Worm (Caenorhabditis elegans) whole organism, early embryonic: ENCODE results near the gene F10E9.1.
A peak's percentile ranks its signal among the peaks of the same experiment; 100 is the strongest.

Experiments
- B0310.2 ChIP-seq: sonication (generic microtip); optimal IDR thresholded peaks from 2 replicates; lab custom pipeline; 2016; ENCODE audit warnings: mild to moderate bottlenecking, missing genetic modification characterization, missing compliant biosample characterization
- F13C5.2 ChIP-seq: sonication (generic microtip); optimal IDR thresholded peaks from 2 replicates; lab custom pipeline; 2017; ENCODE audit warnings: mild to moderate bottlenecking, missing genetic modification characterization, inconsistent platforms, missing compliant biosample characterization
- aly-1 ChIP-seq: sonication (generic microtip); optimal IDR thresholded peaks from 2 replicates; lab custom pipeline; 2016; ENCODE audit warnings: missing genetic modification characterization, missing compliant biosample characterization
- ama-1 ChIP-seq: fragments of 150-350 bp; optimal IDR thresholded peaks from 2 replicates; lab custom pipeline; 2014
- ceh-13 ChIP-seq: fragments of 200-800 bp; sonication (Bioruptor generic); optimal IDR thresholded peaks from 2 replicates; lab custom pipeline; 2018; ENCODE audit warnings: mild to moderate bottlenecking, missing genetic modification characterization, missing compliant biosample characterization
- ceh-36 ChIP-seq: sonication (generic microtip); optimal IDR thresholded peaks from 2 replicates; lab custom pipeline; 2016; ENCODE audit warnings: missing genetic modification characterization, inconsistent platforms, missing compliant biosample characterization
- ets-7 ChIP-seq: sonication (generic microtip); optimal IDR thresholded peaks from 2 replicates; lab custom pipeline; 2016; ENCODE audit warnings: missing genotype, missing genetic modification characterization, missing compliant biosample characterization
- flt-1 ChIP-seq: fragments of 200-800 bp; sonication (Bioruptor generic); IDR thresholded peaks from 2 replicates; pipeline ENCODE4 v1.3.6; 2022; ENCODE audit warnings: missing genetic modification characterization, missing compliant biosample characterization
- hmbx-1 ChIP-seq: sonication (generic microtip); optimal IDR thresholded peaks from 2 replicates; lab custom pipeline; 2016; ENCODE audit warnings: mild to moderate bottlenecking, missing genetic modification characterization, missing compliant biosample characterization
- hmg-4 ChIP-seq: fragments of 200-800 bp; sonication (Bioruptor generic); optimal IDR thresholded peaks from 2 replicates; lab custom pipeline; 2018; ENCODE audit warnings: mild to moderate bottlenecking, missing genetic modification characterization, missing compliant biosample characterization
- hnd-1 ChIP-seq: sonication (generic microtip); optimal IDR thresholded peaks from 2 replicates; lab custom pipeline; 2016; ENCODE audit warnings: missing genetic modification characterization, missing compliant biosample characterization
- pes-1 ChIP-seq: fragments of 200-800 bp; sonication (Bioruptor generic); IDR thresholded peaks from 2 replicates; pipeline ENCODE4 v1.3.6; 2022; ENCODE audit warnings: missing genetic modification reagents, missing genetic modification characterization, missing compliant biosample characterization
- scrt-1 ChIP-seq: fragments of 200-800 bp; sonication (Bioruptor generic); IDR thresholded peaks from 2 replicates; pipeline ENCODE4 v1.3.6; 2022; ENCODE audit warnings: missing genetic modification characterization, missing compliant biosample characterization
- sea-1 ChIP-seq: fragments of 200-800 bp; sonication (Bioruptor generic); conservative IDR thresholded peaks from 2 replicates; pipeline ENCODE4 v1.3.6; 2022; ENCODE audit warnings: missing genetic modification characterization, missing compliant biosample characterization
- tbx-11 ChIP-seq: fragments of 200-800 bp; sonication (Bioruptor generic); IDR thresholded peaks from 2 replicates; pipeline ENCODE4 v1.3.6; 2022; ENCODE audit warnings: missing genetic modification characterization, missing compliant biosample characterization
- tbx-37 ChIP-seq: fragments of 200-800 bp; sonication (Bioruptor generic); conservative IDR thresholded peaks from 2 replicates; pipeline ENCODE4 v1.3.6; 2022; ENCODE audit warnings: missing genetic modification reagents, missing genetic modification characterization, missing compliant biosample characterization
- tra-4 ChIP-seq: sonication (generic microtip); optimal IDR thresholded peaks from 2 replicates; lab custom pipeline; 2017; ENCODE audit warnings: missing genetic modification characterization, missing compliant biosample characterization

Gene F10E9.1

DNA sequence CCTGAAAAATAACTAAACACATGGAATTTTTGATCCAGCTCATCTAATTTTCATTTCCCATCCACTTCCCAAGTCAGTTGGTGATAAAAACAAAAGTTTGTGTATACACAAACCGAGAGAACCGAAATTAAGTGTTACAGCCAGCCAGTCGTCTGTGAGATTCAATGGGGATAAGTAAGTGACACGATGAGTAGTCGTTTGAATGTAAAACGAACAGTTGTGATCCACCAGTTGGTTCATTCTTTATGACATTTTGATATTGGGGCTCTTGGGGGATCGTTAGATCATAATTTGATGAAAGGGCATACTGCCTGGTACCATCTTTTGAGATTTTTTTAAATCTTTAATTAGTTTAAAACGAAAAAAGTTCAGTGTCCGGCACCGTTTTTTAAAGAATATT lies 36.1 kb upstream of the F10E9.1 start:
- no peak for TF ChIP-seq ceh-36
- no peak for TF ChIP-seq scrt-1 (GFP tag; lab: Robert Waterston, UW)
- no peak for TF ChIP-seq hmg-4 (GFP tag; lab: Kevin White, UChicago)
- no peak for TF ChIP-seq ama-1 (lab: Kevin White, UChicago)
- TF ChIP-seq tbx-37 (GFP tag; lab: Robert Waterston, UW): no peak
- TF ChIP-seq sea-1 (GFP tag; lab: Robert Waterston, UW): no peak
- no peak for TF ChIP-seq pes-1 (GFP tag; lab: Robert Waterston, UW)
- no peak for TF ChIP-seq hnd-1 (tag; lab: Kevin White, UChicago)
- TF ChIP-seq B0310.2: no peak
- no peak for TF ChIP-seq flt-1 (GFP tag; lab: Robert Waterston, UW)
- TF ChIP-seq tra-4: no peak

DNA sequence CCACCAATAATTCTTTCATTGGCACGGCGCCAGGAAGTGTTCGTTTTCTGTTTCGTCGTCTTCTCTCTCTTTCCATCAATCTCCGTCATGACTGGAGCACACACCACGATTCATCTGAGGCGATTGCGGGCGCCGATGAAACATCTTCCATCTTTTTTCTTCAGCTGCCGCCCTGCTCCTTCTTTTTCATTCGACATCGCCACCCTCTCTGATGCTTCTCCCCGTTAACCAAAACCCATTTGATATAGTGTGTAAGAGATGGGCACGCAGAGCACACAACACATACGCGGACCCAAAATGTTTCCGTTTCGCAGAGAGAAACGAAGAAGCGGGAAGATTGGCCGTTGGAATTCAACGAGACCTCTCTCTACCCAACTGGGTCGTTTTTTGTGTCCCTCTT lies 35.4 kb upstream of the F10E9.1 start:
- no peak for TF ChIP-seq scrt-1 (GFP tag; lab: Robert Waterston, UW)
- TF ChIP-seq ama-1 (lab: Kevin White, UChicago): no peak
- no peak for TF ChIP-seq ets-7
- peak; percentile 38 for TF ChIP-seq hmg-4 (GFP tag; lab: Kevin White, UChicago)

DNA sequence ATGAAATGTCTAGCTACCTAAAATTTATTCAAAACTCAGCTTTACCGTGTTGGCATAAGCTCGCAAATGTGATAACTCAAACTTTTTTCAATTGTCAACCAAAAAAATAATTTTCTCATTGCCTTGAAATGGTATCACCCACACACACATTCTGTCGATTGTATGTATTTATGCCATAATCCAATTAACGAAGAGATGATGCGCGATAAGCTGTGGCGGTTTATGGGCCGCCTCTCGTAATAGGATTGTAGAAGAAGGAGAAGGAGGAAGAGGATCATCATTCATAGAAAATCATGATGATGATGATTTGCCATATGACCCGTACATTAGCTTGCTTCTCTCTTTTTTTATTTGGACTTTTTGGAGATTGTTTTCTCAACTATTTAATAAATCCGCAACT lies 33.8 kb upstream of the F10E9.1 start:
- no peak for TF ChIP-seq ceh-13 (GFP tag; lab: Kevin White, UChicago)
- TF ChIP-seq ceh-36: no peak
- no peak for TF ChIP-seq tbx-37 (GFP tag; lab: Robert Waterston, UW)
- TF ChIP-seq scrt-1 (GFP tag; lab: Robert Waterston, UW): no peak
- no peak for TF ChIP-seq aly-1
- no peak for TF ChIP-seq tbx-11 (GFP tag; lab: Robert Waterston, UW)
- TF ChIP-seq sea-1 (GFP tag; lab: Robert Waterston, UW): no peak
- no peak for TF ChIP-seq flt-1 (GFP tag; lab: Robert Waterston, UW)
- TF ChIP-seq F13C5.2: no peak
- TF ChIP-seq B0310.2: no peak

DNA sequence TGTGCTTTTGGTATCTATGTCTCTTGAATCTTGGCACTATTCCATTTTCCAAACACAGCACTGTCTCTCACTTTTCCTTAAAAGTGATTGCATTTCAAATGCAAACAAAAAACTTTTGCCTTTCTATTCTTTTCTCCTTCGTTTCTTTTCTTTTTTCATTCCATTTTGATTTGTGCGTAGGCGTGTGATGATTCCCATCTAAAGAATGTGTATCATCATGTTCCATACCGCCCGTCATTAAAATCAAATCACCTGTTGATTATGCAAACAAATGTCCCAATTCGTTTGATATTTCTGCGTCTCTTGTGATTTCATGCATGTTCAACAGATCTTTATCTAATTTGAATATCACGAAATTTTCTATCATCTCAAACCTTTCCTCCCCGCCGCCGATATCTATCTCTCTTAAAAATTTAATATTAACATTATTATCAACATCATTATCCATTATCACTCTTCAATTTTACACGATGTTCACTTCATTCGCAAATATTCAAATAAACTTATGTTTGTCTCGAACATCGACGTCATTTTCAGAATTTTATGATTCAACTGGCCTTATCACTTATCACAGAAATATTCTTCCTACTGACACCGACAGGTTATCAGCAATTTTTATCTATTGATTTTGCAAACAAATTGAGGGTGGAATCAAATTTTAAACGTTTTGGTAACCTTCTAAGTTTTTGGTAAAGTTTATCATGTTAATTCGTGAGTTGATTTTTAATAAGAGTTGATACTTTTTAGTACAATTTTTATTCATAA lies 31.5 kb upstream of the F10E9.1 start:
- TF ChIP-seq tbx-11 (GFP tag; lab: Robert Waterston, UW): no peak
- TF ChIP-seq hnd-1 (tag; lab: Kevin White, UChicago): no peak
- TF ChIP-seq flt-1 (GFP tag; lab: Robert Waterston, UW): no peak
- TF ChIP-seq tra-4: no peak
- TF ChIP-seq ceh-13 (GFP tag; lab: Kevin White, UChicago): no peak
- TF ChIP-seq tbx-37 (GFP tag; lab: Robert Waterston, UW): no peak
- no peak for TF ChIP-seq scrt-1 (GFP tag; lab: Robert Waterston, UW)
- TF ChIP-seq aly-1: no peak
- TF ChIP-seq F13C5.2: no peak
- TF ChIP-seq ets-7: no peak
- no peak for TF ChIP-seq hmbx-1
- no peak for TF ChIP-seq sea-1 (GFP tag; lab: Robert Waterston, UW)
- TF ChIP-seq hmg-4 (GFP tag; lab: Kevin White, UChicago): no peak

DNA sequence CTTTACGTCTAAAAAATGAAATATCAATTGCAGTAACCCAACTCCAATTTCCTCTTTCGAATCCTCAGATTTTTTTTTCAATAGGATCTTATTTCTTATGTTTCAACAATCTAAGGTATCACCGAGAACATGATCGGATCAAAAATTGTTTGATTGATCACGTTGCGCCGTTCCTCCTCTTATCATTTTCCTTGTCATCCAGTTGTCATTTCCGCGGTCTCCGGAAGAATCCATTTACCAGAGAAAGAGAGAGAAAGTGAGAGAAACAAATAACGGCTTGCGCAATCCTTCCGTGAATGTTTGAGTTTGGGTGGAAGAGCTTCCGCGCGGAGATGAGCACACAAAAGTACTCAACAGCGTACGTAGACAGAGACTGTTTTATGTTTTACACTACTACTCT lies 29.7 kb upstream of the F10E9.1 start:
- TF ChIP-seq tbx-37 (GFP tag; lab: Robert Waterston, UW): no peak
- TF ChIP-seq flt-1 (GFP tag; lab: Robert Waterston, UW): no peak

DNA sequence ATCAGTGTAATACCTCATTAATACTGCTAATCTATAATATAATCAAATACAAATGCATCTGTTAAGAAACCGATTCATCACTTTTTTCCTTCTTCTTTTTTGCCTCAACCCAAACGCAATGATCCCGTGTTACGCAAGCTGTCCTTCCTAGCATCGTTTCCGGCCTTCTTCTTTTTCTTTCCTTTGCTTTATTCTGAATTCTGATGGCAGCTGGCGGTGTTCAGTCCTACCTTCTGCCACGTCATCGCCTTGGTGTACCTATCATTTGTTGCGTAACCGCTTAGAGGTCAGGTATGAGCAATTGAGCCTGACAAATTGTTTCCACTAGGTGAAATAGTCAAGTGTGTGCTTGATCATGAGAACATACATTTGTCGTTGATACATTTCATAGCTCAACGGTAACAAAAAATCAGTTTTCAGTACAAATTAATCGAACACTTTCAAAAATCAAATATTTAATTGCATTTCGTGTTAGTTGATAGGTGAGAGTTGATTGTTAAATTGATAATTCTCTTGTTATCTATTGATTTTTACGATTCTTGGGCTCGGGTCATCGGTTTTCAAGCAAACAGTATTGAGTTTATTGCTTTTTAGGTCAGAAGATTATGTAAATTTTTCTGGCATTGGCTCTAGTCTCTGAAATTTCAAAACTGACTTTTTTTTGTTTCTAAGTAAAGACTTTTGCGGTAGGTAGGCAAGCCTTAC lies 24.6 kb upstream of the F10E9.1 start:
- no peak for TF ChIP-seq ceh-13 (GFP tag; lab: Kevin White, UChicago)
- no peak for TF ChIP-seq scrt-1 (GFP tag; lab: Robert Waterston, UW)
- no peak for TF ChIP-seq tra-4
- no peak for TF ChIP-seq tbx-37 (GFP tag; lab: Robert Waterston, UW)
- TF ChIP-seq ceh-36: no peak
- TF ChIP-seq sea-1 (GFP tag; lab: Robert Waterston, UW): no peak
- no peak for TF ChIP-seq tbx-11 (GFP tag; lab: Robert Waterston, UW)
- TF ChIP-seq ama-1 (lab: Kevin White, UChicago): no peak
- no peak for TF ChIP-seq flt-1 (GFP tag; lab: Robert Waterston, UW)
- TF ChIP-seq aly-1: no peak
- peak; percentile 95 for TF ChIP-seq ets-7
- TF ChIP-seq hmbx-1: no peak
- no peak for TF ChIP-seq hnd-1 (tag; lab: Kevin White, UChicago)
- TF ChIP-seq B0310.2: no peak
- no peak for TF ChIP-seq F13C5.2
- TF ChIP-seq hmg-4 (GFP tag; lab: Kevin White, UChicago): peak; percentile 30
- peak; percentile 38; the same call in 1 of the 2 replicates for TF ChIP-seq pes-1 (GFP tag; lab: Robert Waterston, UW)

DNA sequence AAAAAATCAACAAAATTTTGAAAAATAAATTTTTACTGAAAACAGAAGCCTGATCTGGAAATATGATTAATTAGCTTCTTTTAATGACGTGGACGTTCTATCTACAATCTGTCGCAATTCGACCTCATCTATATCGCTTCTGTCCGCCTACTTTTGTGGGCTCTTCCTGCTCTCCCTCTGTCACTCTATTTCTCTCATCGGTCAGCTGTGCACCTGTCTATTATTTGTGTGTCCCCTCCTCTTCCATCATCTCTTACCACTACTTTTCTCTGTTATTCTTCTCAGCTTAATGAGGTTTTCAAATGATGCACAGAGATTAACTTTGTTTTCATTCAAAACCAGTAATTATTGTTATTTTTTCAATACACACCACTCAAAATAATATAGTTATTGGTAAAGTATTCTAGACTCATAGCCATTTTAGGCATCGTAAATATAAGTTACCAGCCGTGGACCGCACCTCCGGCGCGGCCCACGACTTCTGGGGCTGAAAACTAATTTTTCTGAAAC lies 23.8 kb upstream of the F10E9.1 start:
- no peak for TF ChIP-seq ceh-13 (GFP tag; lab: Kevin White, UChicago)
- no peak for TF ChIP-seq hnd-1 (tag; lab: Kevin White, UChicago)
- no peak for TF ChIP-seq pes-1 (GFP tag; lab: Robert Waterston, UW)
- TF ChIP-seq sea-1 (GFP tag; lab: Robert Waterston, UW): no peak
- TF ChIP-seq aly-1: no peak
- no peak for TF ChIP-seq hmg-4 (GFP tag; lab: Kevin White, UChicago)
- TF ChIP-seq scrt-1 (GFP tag; lab: Robert Waterston, UW): no peak
- no peak for TF ChIP-seq F13C5.2
- TF ChIP-seq flt-1 (GFP tag; lab: Robert Waterston, UW): no peak
